Worm (Caenorhabditis elegans): Measurements from ENCODE around the gene fbxb-74.

DNA sequence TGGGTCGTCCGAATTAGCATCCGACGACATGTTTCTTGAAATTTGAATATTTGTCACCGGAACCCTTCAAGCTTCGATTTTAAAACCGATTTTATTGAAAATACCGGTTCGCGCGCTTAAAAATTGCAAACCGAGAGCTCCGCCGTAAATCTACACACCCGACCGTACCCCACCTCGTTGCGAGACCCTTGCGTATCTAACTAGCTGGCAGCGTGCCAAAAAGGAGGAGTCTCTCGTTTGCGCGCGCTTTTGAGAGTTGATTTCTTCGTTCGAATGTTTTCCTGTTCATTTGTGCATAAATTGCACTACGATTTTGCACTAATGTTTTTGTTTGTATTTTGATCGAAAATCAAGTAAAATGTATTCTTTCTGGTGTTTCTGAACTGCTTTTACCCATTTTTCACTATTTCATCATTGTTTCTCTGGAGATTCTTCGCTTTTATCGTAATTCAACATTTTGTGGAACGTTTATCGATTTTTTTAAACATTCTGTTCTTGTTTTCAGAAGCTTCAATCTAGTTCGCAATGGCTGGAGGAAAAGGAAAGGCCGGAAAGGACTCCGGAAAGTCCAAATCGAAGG lies 6.7 kb upstream of the fbxb-74 start, which contains the start of the genes wapl-1 and htz-1:
- TF ChIP-seq zag-1 (tag; optimal IDR thresholded peaks at IDR 0.05) = peak; percentile 52
- peak; percentile 95 to 96 (median 96) for TF ChIP-seq dpl-1 (GFP tag; optimal IDR thresholded peaks at IDR 0.05)
- TF ChIP-seq ztf-4 (tag; optimal IDR thresholded peaks at IDR 0.05) = peak; percentile 91
- peak; percentile 84 for TF ChIP-seq zip-4 (GFP tag; optimal IDR thresholded peaks at IDR 0.05)
- TF ChIP-seq hlh-4 (tag; optimal IDR thresholded peaks at IDR 0.05) = no peak
- TF ChIP-seq skn-1 (tag; optimal IDR thresholded peaks at IDR 0.05) = peak; percentile 97
- TF ChIP-seq mep-1 (tag; optimal IDR thresholded peaks at IDR 0.05) = peak; percentile 97
- peak; percentile 71 for TF ChIP-seq ama-1 (optimal IDR thresholded peaks at IDR 0.05)
- TF ChIP-seq unc-62 (GFP tag; optimal IDR thresholded peaks at IDR 0.05) = no peak
- TF ChIP-seq aly-2 (tag; optimal IDR thresholded peaks at IDR 0.05) = peak; percentile 34

Measured in whole organism, L1 larva.